Worm (Caenorhabditis elegans): ENCODE data around the gene Y47D7A.13.

DNA sequence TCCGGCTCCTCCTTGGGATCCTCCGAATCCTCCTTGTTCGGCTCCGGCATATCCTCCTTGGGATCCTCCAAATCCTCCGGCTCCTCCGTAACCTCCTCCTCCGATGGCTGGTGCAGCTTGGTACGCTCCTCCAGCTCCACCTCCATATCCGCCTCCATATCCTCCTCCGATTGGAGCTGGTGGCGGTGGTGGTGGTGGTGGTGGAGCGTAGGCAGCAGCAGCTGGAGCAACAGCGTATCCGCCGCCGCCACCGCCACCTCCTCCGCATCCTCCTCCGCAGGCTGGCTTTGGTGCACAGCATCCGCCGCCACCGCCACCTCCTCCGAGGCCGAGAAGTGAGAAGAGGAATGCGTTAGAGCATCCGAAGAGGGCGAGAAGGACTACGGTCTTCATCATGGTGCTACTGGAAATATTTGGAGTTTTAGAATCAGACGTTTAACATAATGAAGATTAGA is 2.9 kb downstream of the Y47D7A.13 start, which contains the start of gene Y47D7A.15:
- TF ChIP-seq hnd-1 (tag; optimal IDR thresholded peaks at IDR 0.05) (no peak), F13C5.2 (tag; optimal IDR thresholded peaks at IDR 0.05) (no peak), flt-1 (GFP tag; IDR thresholded peaks at IDR 0.05) (no peak), B0310.2 (tag; optimal IDR thresholded peaks at IDR 0.05) (no peak), ama-1 (optimal IDR thresholded peaks at IDR 0.05) (no peak)
